6 worm cellular contexts compared by ENCODE assay signal in the genomic region with DNA sequence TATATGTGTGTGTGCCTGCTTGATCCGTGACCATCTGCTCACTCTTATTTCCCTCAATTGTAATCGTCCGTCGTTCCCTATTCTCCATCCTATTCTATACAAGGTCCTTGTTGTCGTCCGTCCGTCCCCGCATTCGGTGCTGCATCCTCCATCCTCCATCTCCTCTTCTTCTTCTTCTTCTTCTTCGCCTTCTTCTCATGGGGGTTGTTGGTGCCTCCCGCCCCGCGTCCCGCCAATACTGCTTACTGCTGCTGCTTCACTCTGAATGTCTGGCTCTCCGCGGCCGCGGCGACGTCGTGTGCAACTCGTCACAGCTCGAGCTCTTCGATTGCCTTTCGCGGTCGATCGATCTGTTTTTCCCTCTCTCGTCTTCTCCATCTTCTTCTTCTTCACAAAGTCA.
TF ChIP-seq lines count a peak whose summit lies in the region.

No protein-coding gene starts in this region.

TF ChIP-seq in whole organism, L1 larva, 84 proteins besides CTCF, POLR2A, EP300 and RAD21 (continued from another document):
- peak; percentile 53 for TF ChIP-seq fkh-10 (GFP tag; optimal IDR thresholded peaks at IDR 0.05; lab: Kevin White, UChicago)
- peak; percentile 14; the same call in 1 of the 2 replicates for TF ChIP-seq mab-9 (GFP tag; IDR thresholded peaks at IDR 0.05; lab: Robert Waterston, UW)
- peak; percentile 45 for TF ChIP-seq swsn-7 (tag; optimal IDR thresholded peaks at IDR 0.05; lab: Kevin White, UChicago)
- peak in 1 of 2 experiments; percentile 26 for TF ChIP-seq lin-35 (GFP tag; optimal IDR thresholded peaks at IDR 0.05; lab: Kevin White, UChicago)
- no peak for TF ChIP-seq nhr-20 (tag; optimal IDR thresholded peaks at IDR 0.05; lab: Kevin White, UChicago)
- TF ChIP-seq pqm-1 (tag; optimal IDR thresholded peaks at IDR 0.05; lab: Kevin White, UChicago): no peak
- no peak for TF ChIP-seq jun-1 (tag; optimal IDR thresholded peaks at IDR 0.05; lab: Kevin White, UChicago)
- TF ChIP-seq aly-2 (tag; optimal IDR thresholded peaks at IDR 0.05; lab: Kevin White, UChicago): no peak
- peak; percentile 45 for TF ChIP-seq unc-86 (tag; optimal IDR thresholded peaks at IDR 0.05; lab: Kevin White, UChicago)
- peak; percentile 45 for TF ChIP-seq nhr-47 (tag; optimal IDR thresholded peaks at IDR 0.05; lab: Kevin White, UChicago)
- TF ChIP-seq nhr-84 (tag; optimal IDR thresholded peaks at IDR 0.05; lab: Kevin White, UChicago): no peak
- TF ChIP-seq dpl-1 (GFP tag; optimal IDR thresholded peaks at IDR 0.05; lab: Kevin White, UChicago): peak in 1 of 3 experiments; percentile 33
- no peak for TF ChIP-seq sox-4 (tag; optimal IDR thresholded peaks at IDR 0.05; lab: Kevin White, UChicago)
- no peak for TF ChIP-seq ama-1 (optimal IDR thresholded peaks at IDR 0.05; lab: Kevin White, UChicago)
- TF ChIP-seq efl-1 (optimal IDR thresholded peaks at IDR 0.05; lab: Kevin White, UChicago): peak in 1 of 2 experiments; percentile 14
- no peak for TF ChIP-seq efl-1 (GFP tag; optimal IDR thresholded peaks at IDR 0.05 in 1 of 2; lab: Kevin White, UChicago)
- TF ChIP-seq mep-1 (tag; optimal IDR thresholded peaks at IDR 0.05; lab: Kevin White, UChicago): peak; percentile 28
- peak in 2 of 3 experiments; percentile 9 to 61 for TF ChIP-seq ceh-82 (tag; optimal IDR thresholded peaks at IDR 0.05; lab: Kevin White, UChicago)
- no peak for TF ChIP-seq alr-1 (tag; optimal IDR thresholded peaks at IDR 0.05; lab: Kevin White, UChicago; ENCODE audit: borderline replicate concordance)

TF ChIP-seq in whole organism, L2 larva, 48 proteins besides CTCF, POLR2A, EP300 and RAD21 (continued from another document and continues in another):
- peak; percentile 11 for TF ChIP-seq F13H6.1 (tag; optimal IDR thresholded peaks at IDR 0.05; lab: Kevin White, UChicago)
- no peak for TF ChIP-seq mbf-1 (tag; optimal IDR thresholded peaks at IDR 0.05; lab: Kevin White, UChicago)
- TF ChIP-seq mdl-1 (tag; optimal IDR thresholded peaks at IDR 0.05; lab: Kevin White, UChicago): peak in 1 of 2 experiments; percentile 8
- TF ChIP-seq crh-2 (tag; optimal IDR thresholded peaks at IDR 0.05; lab: Kevin White, UChicago): peak; percentile 47
- no peak for TF ChIP-seq egl-27 (tag; optimal IDR thresholded peaks at IDR 0.05; lab: Kevin White, UChicago)
- TF ChIP-seq nhr-129 (tag; optimal IDR thresholded peaks at IDR 0.05; lab: Kevin White, UChicago): peak; percentile 6
- no peak for TF ChIP-seq nhr-77 (tag; optimal IDR thresholded peaks at IDR 0.05; lab: Kevin White, UChicago)
- TF ChIP-seq lsy-2 (tag; optimal IDR thresholded peaks at IDR 0.05; lab: Kevin White, UChicago): peak in 1 of 2 experiments; percentile 54
- TF ChIP-seq zag-1 (tag; optimal IDR thresholded peaks at IDR 0.05; lab: Kevin White, UChicago): peak; percentile 72
- no peak for TF ChIP-seq ceh-16 (tag; optimal IDR thresholded peaks at IDR 0.05; lab: Kevin White, UChicago)
- TF ChIP-seq peb-1 (tag; optimal IDR thresholded peaks at IDR 0.05; lab: Kevin White, UChicago): no peak
- TF ChIP-seq ztf-11 (tag; optimal IDR thresholded peaks at IDR 0.05; lab: Kevin White, UChicago): no peak
- TF ChIP-seq fos-1 (tag; optimal IDR thresholded peaks at IDR 0.05; lab: Kevin White, UChicago): no peak
- TF ChIP-seq elt-1 (tag; optimal IDR thresholded peaks at IDR 0.05; lab: Kevin White, UChicago): no peak
- no peak for TF ChIP-seq nhr-21 (tag; optimal IDR thresholded peaks at IDR 0.05; lab: Kevin White, UChicago)
- no peak for TF ChIP-seq unc-39 (tag; optimal IDR thresholded peaks at IDR 0.05; lab: Kevin White, UChicago)
- TF ChIP-seq unc-62 (GFP tag; optimal IDR thresholded peaks at IDR 0.05; lab: Kevin White, UChicago): no peak
- no peak for TF ChIP-seq nhr-237 (tag; optimal IDR thresholded peaks at IDR 0.05; lab: Kevin White, UChicago)
- peak; percentile 18 for TF ChIP-seq lin-13 (GFP tag; optimal IDR thresholded peaks at IDR 0.05; lab: Kevin White, UChicago)
- peak; percentile 78 for TF ChIP-seq unc-55 (GFP tag; optimal IDR thresholded peaks at IDR 0.05; lab: Kevin White, UChicago)
- TF ChIP-seq sma-9 (GFP tag; optimal IDR thresholded peaks at IDR 0.05; lab: Kevin White, UChicago): no peak
- no peak for TF ChIP-seq sma-9 (tag; optimal IDR thresholded peaks at IDR 0.05; lab: Kevin White, UChicago)
- TF ChIP-seq mab-5 (tag; optimal IDR thresholded peaks at IDR 0.05; lab: Kevin White, UChicago): peak; percentile 23

TF ChIP-seq in whole organism, L4 larva, 104 proteins besides CTCF, POLR2A, EP300 and RAD21 (continued from another document and continues in another):
- TF ChIP-seq nhr-77 (tag; optimal IDR thresholded peaks at IDR 0.05; lab: Kevin White, UChicago) (no peak), aly-2 (tag; optimal IDR thresholded peaks at IDR 0.05; lab: Kevin White, UChicago) (no peak), Y105C5A.15 (GFP tag; IDR thresholded peaks at IDR 0.05; lab: Robert Waterston, UW) (no peak), duxl-1 (tag; optimal IDR thresholded peaks at IDR 0.05; lab: Kevin White, UChicago; ENCODE audit: poor library complexity) (no peak), nhr-102 (tag; optimal IDR thresholded peaks at IDR 0.05; lab: Kevin White, UChicago) (no peak), arid-1 (GFP tag; conservative IDR thresholded peaks at IDR 0.05; lab: Robert Waterston, UW) (no peak), jun-1 (tag; optimal IDR thresholded peaks at IDR 0.05; lab: Kevin White, UChicago) (no peak), dmd-6 (GFP tag; IDR thresholded peaks at IDR 0.05; lab: Robert Waterston, UW) (no peak), nhr-28 (tag; optimal IDR thresholded peaks at IDR 0.05; lab: Kevin White, UChicago) (no peak), dpl-1 (GFP tag; optimal IDR thresholded peaks at IDR 0.05; lab: Kevin White, UChicago) (no peak), Y75B8A.6 (GFP tag; IDR thresholded peaks at IDR 0.05; lab: Robert Waterston, UW) (no peak), set-16 (GFP tag; IDR thresholded peaks at IDR 0.05; lab: Robert Waterston, UW) (peak; percentile 93), Y48G9A.11 (GFP tag; IDR thresholded peaks at IDR 0.05; lab: Robert Waterston, UW) (no peak), daf-19 (GFP tag; conservative IDR thresholded peaks at IDR 0.05; lab: Robert Waterston, UW) (no peak), mep-1 (tag; optimal IDR thresholded peaks at IDR 0.05; lab: Kevin White, UChicago) (peak; percentile 60), aha-1 (tag; lab: Kevin White, UChicago) (peak; percentile 74), lim-7 (GFP tag; IDR thresholded peaks at IDR 0.05; lab: Robert Waterston, UW) (no peak), nhr-41 (GFP tag; IDR thresholded peaks at IDR 0.05; lab: Robert Waterston, UW) (no peak), F26F4.8 (GFP tag; conservative IDR thresholded peaks at IDR 0.05; lab: Robert Waterston, UW) (no peak), D1046.2 (GFP tag; IDR thresholded peaks at IDR 0.05; lab: Robert Waterston, UW) (no peak), mxl-3 (GFP tag; optimal IDR thresholded peaks at IDR 0.05; lab: Kevin White, UChicago) (no peak), ama-1 (optimal IDR thresholded peaks at IDR 0.05; lab: Kevin White, UChicago) (no peak), tag-97 (GFP tag; IDR thresholded peaks at IDR 0.05; lab: Robert Waterston, UW) (no peak), hlh-11 (tag; optimal IDR thresholded peaks at IDR 0.05; lab: Kevin White, UChicago) (peak; percentile 2)

TF ChIP-seq in whole organism, late embryonic, 69 proteins besides CTCF, POLR2A, EP300 and RAD21 (continued from another document):
- peak; percentile 49 for TF ChIP-seq syd-9 (tag; optimal IDR thresholded peaks at IDR 0.05; lab: Kevin White, UChicago)
- TF ChIP-seq K09A11.1 (tag; optimal IDR thresholded peaks at IDR 0.05; lab: Kevin White, UChicago; ENCODE audit: insufficient read depth): no peak
- no peak for TF ChIP-seq elt-4 (tag; optimal IDR thresholded peaks at IDR 0.05; lab: Kevin White, UChicago)
- TF ChIP-seq tbx-7 (tag; optimal IDR thresholded peaks at IDR 0.05; lab: Kevin White, UChicago): peak; percentile 3
- TF ChIP-seq ahr-1 (tag; optimal IDR thresholded peaks at IDR 0.05; lab: Kevin White, UChicago): no peak
- TF ChIP-seq unc-42 (tag; optimal IDR thresholded peaks at IDR 0.05; lab: Kevin White, UChicago): peak; percentile 48
- no peak for TF ChIP-seq hlh-13 (GFP tag; optimal IDR thresholded peaks at IDR 0.05; lab: Kevin White, UChicago)
- no peak for TF ChIP-seq sdc-2 (tag; optimal IDR thresholded peaks at IDR 0.05; lab: Kevin White, UChicago)
- TF ChIP-seq ceh-19 (GFP tag; optimal IDR thresholded peaks at IDR 0.05; lab: Kevin White, UChicago): peak; percentile 19
- no peak for TF ChIP-seq Y22D7AL.16 (tag; optimal IDR thresholded peaks at IDR 0.05; lab: Kevin White, UChicago)
- TF ChIP-seq ceh-24 (tag; optimal IDR thresholded peaks at IDR 0.05; lab: Kevin White, UChicago): no peak
- no peak for TF ChIP-seq mec-3 (tag; optimal IDR thresholded peaks at IDR 0.05; lab: Kevin White, UChicago; ENCODE audit: borderline replicate concordance)
- peak; percentile 58 for TF ChIP-seq ref-2 (tag; optimal IDR thresholded peaks at IDR 0.05; lab: Kevin White, UChicago)
- TF ChIP-seq tbx-2 (tag; optimal IDR thresholded peaks at IDR 0.05; lab: Kevin White, UChicago): peak; percentile 22
- TF ChIP-seq dmd-4 (tag; optimal IDR thresholded peaks at IDR 0.05; lab: Kevin White, UChicago; ENCODE audit: borderline replicate concordance): no peak
- TF ChIP-seq fkh-10 (GFP tag; optimal IDR thresholded peaks at IDR 0.05; lab: Kevin White, UChicago): no peak
- peak; percentile 54 for TF ChIP-seq ceh-14 (tag; optimal IDR thresholded peaks at IDR 0.05; lab: Kevin White, UChicago)
- TF ChIP-seq pha-2 (tag; optimal IDR thresholded peaks at IDR 0.05; lab: Kevin White, UChicago): no peak
- TF ChIP-seq ceh-22 (tag; optimal IDR thresholded peaks at IDR 0.05; lab: Kevin White, UChicago): no peak
- TF ChIP-seq sox-2 (GFP tag; IDR thresholded peaks at IDR 0.05; lab: Robert Waterston, UW): no peak
- peak; percentile 52 for TF ChIP-seq ceh-34 (tag; optimal IDR thresholded peaks at IDR 0.05; lab: Kevin White, UChicago)
- no peak for TF ChIP-seq ztf-16 (tag; optimal IDR thresholded peaks at IDR 0.05; lab: Kevin White, UChicago)
- TF ChIP-seq ceh-2 (tag; optimal IDR thresholded peaks at IDR 0.05; lab: Kevin White, UChicago): peak; percentile 7
- TF ChIP-seq gmeb-2 (tag; optimal IDR thresholded peaks at IDR 0.05; lab: Kevin White, UChicago): no peak

TF ChIP-seq in whole organism, mixed stage, embryonic, 35 proteins besides CTCF, POLR2A, EP300 and RAD21 (continued from another document):
- peak; percentile 89 for TF ChIP-seq cnd-1 (tag; optimal IDR thresholded peaks at IDR 0.05; lab: Kevin White, UChicago)
- TF ChIP-seq ham-2 (GFP tag; optimal IDR thresholded peaks at IDR 0.05; lab: Kevin White, UChicago): no peak
- TF ChIP-seq nhr-12 (tag; optimal IDR thresholded peaks at IDR 0.05; lab: Kevin White, UChicago): no peak
- peak; percentile 37 for TF ChIP-seq ces-1 (GFP tag; optimal IDR thresholded peaks at IDR 0.05; lab: Kevin White, UChicago)
- no peak for TF ChIP-seq mab-5 (tag; optimal IDR thresholded peaks at IDR 0.05; lab: Kevin White, UChicago)
- no peak for TF ChIP-seq bed-3 (GFP tag; optimal IDR thresholded peaks at IDR 0.05; lab: Kevin White, UChicago)
- TF ChIP-seq nhr-76 (tag; optimal IDR thresholded peaks at IDR 0.05; lab: Kevin White, UChicago): no peak
- TF ChIP-seq nhr-237 (tag; optimal IDR thresholded peaks at IDR 0.05; lab: Kevin White, UChicago): no peak
- TF ChIP-seq lsy-2 (tag; optimal IDR thresholded peaks at IDR 0.05; lab: Kevin White, UChicago): no peak
- no peak for TF ChIP-seq elt-1 (tag; optimal IDR thresholded peaks at IDR 0.05; lab: Kevin White, UChicago; ENCODE audit: borderline replicate concordance, insufficient read depth)
- TF ChIP-seq pha-4 (tag; optimal IDR thresholded peaks at IDR 0.05; lab: Kevin White, UChicago): no peak
- TF ChIP-seq unc-120 (tag; optimal IDR thresholded peaks at IDR 0.05; lab: Kevin White, UChicago; ENCODE audit: poor library complexity, severe bottlenecking): no peak
- no peak for TF ChIP-seq unc-39 (tag; optimal IDR thresholded peaks at IDR 0.05; lab: Kevin White, UChicago)
- no peak for TF ChIP-seq M03D4.4 (tag; optimal IDR thresholded peaks at IDR 0.05; lab: Kevin White, UChicago)
- TF ChIP-seq snpc-4 (tag; optimal IDR thresholded peaks at IDR 0.05; lab: Kevin White, UChicago): no peak
- TF ChIP-seq ztf-11 (tag; optimal IDR thresholded peaks at IDR 0.05; lab: Kevin White, UChicago): no peak
- TF ChIP-seq nhr-2 (tag; optimal IDR thresholded peaks at IDR 0.05; lab: Kevin White, UChicago): no peak
- no peak for TF ChIP-seq nhr-28 (tag; optimal IDR thresholded peaks at IDR 0.05; lab: Kevin White, UChicago)

TF ChIP-seq in whole organism, young adult, 124 proteins besides CTCF, POLR2A, EP300 and RAD21 (continued from another document):
- TF ChIP-seq dox-1 (GFP tag; IDR thresholded peaks at IDR 0.05; lab: Robert Waterston, UW) (no peak), C06A6.2 (GFP tag; conservative IDR thresholded peaks at IDR 0.05; lab: Robert Waterston, UW) (no peak), ztf-18 (tag; optimal IDR thresholded peaks at IDR 0.05; lab: Kevin White, UChicago) (no peak), atf-7 (tag; optimal IDR thresholded peaks at IDR 0.05; lab: Kevin White, UChicago) (no peak), F39B2.1 (GFP tag; IDR thresholded peaks at IDR 0.05; lab: Robert Waterston, UW) (no peak), egrh-3 (GFP tag; IDR thresholded peaks at IDR 0.05; lab: Robert Waterston, UW) (peak; percentile 64; the same call in 1 of the 2 replicates), cebp-2 (GFP tag; IDR thresholded peaks at IDR 0.05; lab: Robert Waterston, UW) (no peak), hmg-1.2 (GFP tag; IDR thresholded peaks at IDR 0.05; lab: Robert Waterston, UW) (peak; percentile 25; the same call in 1 of the 2 replicates), repo-1 (tag; optimal IDR thresholded peaks at IDR 0.05; lab: Kevin White, UChicago) (no peak), ceh-79 (tag; optimal IDR thresholded peaks at IDR 0.05; lab: Kevin White, UChicago) (no peak), B0035.1 (tag; optimal IDR thresholded peaks at IDR 0.05; lab: Kevin White, UChicago) (no peak), die-1 (tag; optimal IDR thresholded peaks at IDR 0.05; lab: Kevin White, UChicago) (no peak), zfh-2 (GFP tag; conservative IDR thresholded peaks at IDR 0.05; lab: Robert Waterston, UW) (peak; percentile 94), nhr-80 (tag; optimal IDR thresholded peaks at IDR 0.05; lab: Kevin White, UChicago) (no peak), ccch-3 (GFP tag; optimal IDR thresholded peaks at IDR 0.05; lab: Kevin White, UChicago) (no peak), snpc-4 (GFP tag; optimal IDR thresholded peaks at IDR 0.05; lab: Kevin White, UChicago) (no peak), snpc-4 (tag; optimal IDR thresholded peaks at IDR 0.05; lab: Kevin White, UChicago) (no peak), snpc-1.3 (tag; optimal IDR thresholded peaks at IDR 0.05; lab: Kevin White, UChicago; ENCODE audit: insufficient read depth) (no peak), F37B4.10 (GFP tag; IDR thresholded peaks at IDR 0.05; lab: Robert Waterston, UW) (no peak), attf-5 (GFP tag; optimal IDR thresholded peaks at IDR 0.05; lab: Kevin White, UChicago) (no peak), lin-35 (GFP tag; optimal IDR thresholded peaks at IDR 0.05; lab: Kevin White, UChicago) (no peak), lin-40 (tag; optimal IDR thresholded peaks at IDR 0.05; lab: Kevin White, UChicago) (no peak), nhr-27 (tag; optimal IDR thresholded peaks at IDR 0.05; lab: Kevin White, UChicago) (no peak), F23B12.7 (tag; optimal IDR thresholded peaks at IDR 0.05; lab: Kevin White, UChicago; ENCODE audit: insufficient read depth) (no peak), F57A8.1 (GFP tag; optimal IDR thresholded peaks at IDR 0.05; lab: Kevin White, UChicago) (no peak), let-526 (GFP tag; IDR thresholded peaks at IDR 0.05; lab: Robert Waterston, UW) (no peak), ekl-4 (GFP tag; IDR thresholded peaks at IDR 0.05; lab: Robert Waterston, UW) (no peak)
